Fruit fly (Drosophila melanogaster) whole organism, embryonic: ENCODE measurements around the gene CG34286.

ENCODE experiments used
- Asciz ChIP-seq: fragments of 200-800 bp; sonication (Bioruptor generic); optimal IDR thresholded peaks from 2 replicates; lab custom pipeline; 2017; ENCODE audit warnings: missing biosample characterization, mild to moderate bottlenecking, missing genetic modification characterization, missing genetic modification reagents
- B-H1 ChIP-seq: fragments of 200-800 bp; sonication (Bioruptor generic); IDR thresholded peaks from 3 replicates; pipeline ENCODE4 v1.3.6; 2022; ENCODE audit warnings: missing biosample characterization, missing genetic modification characterization
- Bdp1 ChIP-seq: fragments of 200-800 bp; sonication (Bioruptor generic); optimal IDR thresholded peaks from 3 replicates; lab custom pipeline; 2016; ENCODE audit warnings: missing biosample characterization, missing genetic modification characterization
- Bgb ChIP-seq: fragments of 200-800 bp; sonication (Bioruptor generic); IDR thresholded peaks from 2 replicates; pipeline ENCODE4 v1.3.6; 2022; ENCODE audit warnings: missing biosample characterization, missing genetic modification characterization; ENCODE audit not compliant: partially characterized antibody
- CG10321 ChIP-seq: fragments of 200-800 bp; sonication (Bioruptor generic); IDR thresholded peaks from 2 replicates; pipeline ENCODE4 v1.3.6; 2022; ENCODE audit warnings: missing biosample characterization, missing genetic modification characterization
- CG10366 ChIP-seq: fragments of 200-800 bp; sonication (Bioruptor generic); IDR thresholded peaks from 2 replicates; pipeline ENCODE4 v1.3.6; 2022; ENCODE audit warnings: missing biosample characterization, missing genetic modification characterization
- CG11247 ChIP-seq: fragments of 200-800 bp; sonication (Bioruptor generic); IDR thresholded peaks from 2 replicates; pipeline ENCODE4 v1.3.6; 2022; ENCODE audit warnings: missing biosample characterization, missing genetic modification characterization
- CG12104 ChIP-seq: fragments of 200-800 bp; sonication (Bioruptor generic); optimal IDR thresholded peaks from 3 replicates; lab custom pipeline; 2016; ENCODE audit warnings: missing biosample characterization, missing genetic modification characterization
- CG13287 ChIP-seq: fragments of 200-800 bp; sonication (Bioruptor generic); IDR thresholded peaks from 2 replicates; pipeline ENCODE4 v1.3.6; 2022; ENCODE audit warnings: missing biosample characterization, missing genetic modification characterization; ENCODE audit not compliant: partially characterized antibody
- CG14860 ChIP-seq: fragments of 200-800 bp; sonication (Bioruptor generic); IDR thresholded peaks from 3 replicates; pipeline ENCODE4 v1.3.6; 2022; ENCODE audit warnings: missing biosample characterization, missing genetic modification characterization; ENCODE audit not compliant: partially characterized antibody
- CG1647 ChIP-seq: fragments of 200-800 bp; sonication (Bioruptor generic); optimal IDR thresholded peaks from 3 replicates; lab custom pipeline; 2016; ENCODE audit warnings: missing biosample characterization, missing genetic modification characterization
- CG16813 ChIP-seq: fragments of 200-800 bp; sonication (Bioruptor generic); IDR thresholded peaks from 3 replicates; pipeline ENCODE4 v1.3.6; 2022; ENCODE audit warnings: missing biosample characterization, missing genetic modification characterization; ENCODE audit not compliant: partially characterized antibody
- CG17829 ChIP-seq: fragments of 200-800 bp; optimal IDR thresholded peaks from 2 replicates; lab custom pipeline; 2019; ENCODE audit warnings: missing biosample characterization, mild to moderate bottlenecking, missing genetic modification characterization, moderate library complexity
- CG2120 ChIP-seq: fragments of 200-800 bp; sonication (Bioruptor generic); optimal IDR thresholded peaks from 3 replicates; lab custom pipeline; 2016; ENCODE audit warnings: missing biosample characterization, missing genetic modification characterization
- CG3065 ChIP-seq: fragments of 200-800 bp; sonication (Bioruptor generic); optimal IDR thresholded peaks from 2 replicates; lab custom pipeline; 2016; ENCODE audit warnings: missing biosample characterization, missing genetic modification characterization
- CG3281 ChIP-seq: fragments of 200-800 bp; sonication (Bioruptor generic); optimal IDR thresholded peaks from 3 replicates; lab custom pipeline; 2017; ENCODE audit warnings: missing biosample characterization, mild to moderate bottlenecking, missing genetic modification characterization
- CG34376 ChIP-seq: fragments of 200-800 bp; sonication (Bioruptor generic); optimal IDR thresholded peaks from 2 replicates; lab custom pipeline; 2018; ENCODE audit warnings: missing biosample characterization, mild to moderate bottlenecking, missing genetic modification characterization
- CG34422 ChIP-seq: fragments of 200-800 bp; sonication (Bioruptor generic); IDR thresholded peaks from 3 replicates; pipeline ENCODE4 v1.3.6; 2022; ENCODE audit warnings: missing biosample characterization, missing genetic modification characterization
- CG42726 ChIP-seq: fragments of 200-800 bp; sonication (Bioruptor generic); IDR thresholded peaks from 2 replicates; pipeline ENCODE4 v1.3.6; 2022; ENCODE audit warnings: missing biosample characterization, missing genetic modification characterization; ENCODE audit not compliant: partially characterized antibody
- CG6765 ChIP-seq: fragments of 200-800 bp; sonication (Bioruptor generic); optimal IDR thresholded peaks from 3 replicates; lab custom pipeline; 2017; ENCODE audit warnings: missing biosample characterization, mild to moderate bottlenecking, missing genetic modification characterization
- CG6813 ChIP-seq: fragments of 200-800 bp; sonication (Bioruptor generic); optimal IDR thresholded peaks from 2 replicates; lab custom pipeline; 2017; ENCODE audit warnings: missing biosample characterization, missing genetic modification characterization, mild to moderate bottlenecking, moderate library complexity, missing genetic modification reagents
- CG6854 ChIP-seq: fragments of 200-800 bp; sonication (Bioruptor generic); optimal IDR thresholded peaks from 3 replicates; lab custom pipeline; 2017; ENCODE audit warnings: missing biosample characterization, mild to moderate bottlenecking, missing genetic modification characterization
- CG7839 ChIP-seq: fragments of 200-800 bp; sonication (Bioruptor generic); optimal IDR thresholded peaks from 3 replicates; lab custom pipeline; 2018; ENCODE audit warnings: missing biosample characterization, mild to moderate bottlenecking, missing genetic modification characterization, moderate library complexity
- CG8089 ChIP-seq: fragments of 200-800 bp; sonication (Bioruptor generic); optimal IDR thresholded peaks from 3 replicates; lab custom pipeline; 2016; ENCODE audit warnings: missing biosample characterization, missing genetic modification characterization
- CG8388 ChIP-seq: fragments of 200-800 bp; sonication (Bioruptor generic); optimal IDR thresholded peaks from 2 replicates; lab custom pipeline; 2019; ENCODE audit warnings: missing biosample characterization, mild to moderate bottlenecking, missing genetic modification characterization, moderate library complexity
- CG9932 ChIP-seq: fragments of 200-800 bp; sonication (Bioruptor generic); IDR thresholded peaks from 2 replicates; pipeline ENCODE4 v1.3.6; 2022; ENCODE audit warnings: missing biosample characterization, missing genetic modification characterization
- Dbx ChIP-seq: fragments of 200-800 bp; sonication (Bioruptor generic); IDR thresholded peaks from 3 replicates; pipeline ENCODE4 v1.3.6; 2022; ENCODE audit warnings: missing biosample characterization, missing genetic modification characterization
- Gug ChIP-seq: fragments of 200-800 bp; sonication (Bioruptor generic); IDR thresholded peaks from 4 replicates; pipeline ENCODE4 v1.3.6; 2022; ENCODE audit warnings: missing biosample characterization, missing genetic modification characterization
- H2.0 ChIP-seq: fragments of 200-800 bp; sonication (Bioruptor generic); IDR thresholded peaks from 2 replicates; pipeline ENCODE4 v1.3.6; 2022; ENCODE audit warnings: missing biosample characterization, missing genetic modification characterization
- HLH4C ChIP-seq: fragments of 200-800 bp; sonication (Bioruptor generic); IDR thresholded peaks from 3 replicates; pipeline ENCODE4 v1.3.6; 2022; ENCODE audit warnings: missing biosample characterization, missing genetic modification characterization; ENCODE audit not compliant: partially characterized antibody
- NfI ChIP-seq: fragments of 200-800 bp; sonication (Bioruptor generic); optimal IDR thresholded peaks from 3 replicates; lab custom pipeline; 2018; ENCODE audit warnings: missing biosample characterization, mild to moderate bottlenecking, missing genetic modification characterization, moderate library complexity
- Opbp ChIP-seq: fragments of 200-800 bp; sonication (Bioruptor generic); IDR thresholded peaks from 3 replicates; pipeline ENCODE4 v1.3.6; 2022; ENCODE audit warnings: missing biosample characterization, missing genetic modification characterization; ENCODE audit not compliant: partially characterized antibody
- Scr ChIP-seq: fragments of 200-800 bp; sonication (Bioruptor generic); IDR thresholded peaks from 2 replicates; pipeline ENCODE4 v1.3.6; 2022; ENCODE audit warnings: missing biosample characterization, missing genetic modification characterization; ENCODE audit not compliant: partially characterized antibody
- abd-A ChIP-seq: fragments of 200-800 bp; sonication (Bioruptor generic); optimal IDR thresholded peaks from 3 replicates; lab custom pipeline; 2019; ENCODE audit warnings: missing biosample characterization, mild to moderate bottlenecking, missing genetic modification characterization, moderate library complexity
- amos ChIP-seq: fragments of 200-800 bp; sonication (Bioruptor generic); IDR thresholded peaks from 2 replicates; pipeline ENCODE4 v1.3.6; 2022; ENCODE audit warnings: missing biosample characterization, missing genetic modification characterization; ENCODE audit not compliant: partially characterized antibody
- ato ChIP-seq: fragments of 200-800 bp; sonication (Bioruptor generic); IDR thresholded peaks from 2 replicates; pipeline ENCODE4 v1.3.6; 2022; ENCODE audit warnings: missing biosample characterization, missing genetic modification characterization; ENCODE audit not compliant: partially characterized antibody
- cas ChIP-seq: fragments of 200-800 bp; sonication (Bioruptor generic); IDR thresholded peaks from 2 replicates; pipeline ENCODE4 v1.3.6; 2022; ENCODE audit warnings: missing biosample characterization, missing genetic modification characterization
- gce ChIP-seq: fragments of 200-800 bp; sonication (Bioruptor generic); IDR thresholded peaks from 3 replicates; pipeline ENCODE4 v1.3.6; 2022; ENCODE audit warnings: missing biosample characterization, missing genetic modification characterization
- ind ChIP-seq: fragments of 200-800 bp; sonication (Bioruptor generic); optimal IDR thresholded peaks from 3 replicates; lab custom pipeline; 2016; ENCODE audit warnings: missing biosample characterization, missing genetic modification characterization
- inv ChIP-seq: fragments of 200-800 bp; sonication (Bioruptor generic); IDR thresholded peaks from 2 replicates; pipeline ENCODE4 v1.3.6; 2022; ENCODE audit warnings: missing biosample characterization, missing genetic modification characterization; ENCODE audit not compliant: partially characterized antibody
- ken ChIP-seq: fragments of 200-800 bp; sonication (Bioruptor generic); IDR thresholded peaks from 3 replicates; pipeline ENCODE4 v1.3.6; 2022; ENCODE audit warnings: missing biosample characterization, missing genetic modification characterization
- pb ChIP-seq: fragments of 200-800 bp; sonication (Bioruptor generic); optimal IDR thresholded peaks from 3 replicates; lab custom pipeline; 2016; ENCODE audit warnings: missing biosample characterization, missing genetic modification characterization
- ro ChIP-seq: fragments of 200-800 bp; sonication (Bioruptor generic); IDR thresholded peaks from 2 replicates; pipeline ENCODE4 v1.3.6; 2022; ENCODE audit warnings: missing biosample characterization, missing genetic modification characterization
- sima ChIP-seq: fragments of 200-800 bp; sonication (Bioruptor generic); optimal IDR thresholded peaks from 2 replicates; lab custom pipeline; 2016; ENCODE audit warnings: missing biosample characterization, missing genetic modification characterization
- sna ChIP-seq: fragments of 200-800 bp; sonication (Bioruptor generic); IDR thresholded peaks from 2 replicates; pipeline ENCODE4 v1.3.6; 2022; ENCODE audit warnings: missing biosample characterization, missing genetic modification characterization; ENCODE audit not compliant: partially characterized antibody
- ssp ChIP-seq: fragments of 200-800 bp; sonication (Bioruptor generic); IDR thresholded peaks from 2 replicates; pipeline ENCODE4 v1.3.6; 2022; ENCODE audit warnings: missing biosample characterization, missing genetic modification characterization
- tll ChIP-seq, 2 experiments: fragments of 200-800 bp in 1 of 2; fragments of >200 bp in 1 of 2; sonication (Bioruptor generic) in 1 of 2; optimal IDR thresholded peaks; 2 replicates each; lab custom pipeline; 2017 to 2019; ENCODE audit warnings: missing biosample characterization in 2 of 2, missing genetic modification characterization in 2 of 2, mild to moderate bottlenecking in 1 of 2, moderate library complexity in 1 of 2
- tna ChIP-seq: fragments of 200-800 bp; sonication (Bioruptor generic); IDR thresholded peaks from 2 replicates; pipeline ENCODE4 v1.3.6; 2022; ENCODE audit warnings: missing biosample characterization, missing genetic modification characterization; ENCODE audit not compliant: partially characterized antibody
- twi ChIP-seq: fragments of 200-800 bp; optimal IDR thresholded peaks from 2 replicates; lab custom pipeline; 2019; ENCODE audit warnings: missing biosample characterization, mild to moderate bottlenecking, missing genetic modification characterization, moderate library complexity

CG34286 gene

DNA sequence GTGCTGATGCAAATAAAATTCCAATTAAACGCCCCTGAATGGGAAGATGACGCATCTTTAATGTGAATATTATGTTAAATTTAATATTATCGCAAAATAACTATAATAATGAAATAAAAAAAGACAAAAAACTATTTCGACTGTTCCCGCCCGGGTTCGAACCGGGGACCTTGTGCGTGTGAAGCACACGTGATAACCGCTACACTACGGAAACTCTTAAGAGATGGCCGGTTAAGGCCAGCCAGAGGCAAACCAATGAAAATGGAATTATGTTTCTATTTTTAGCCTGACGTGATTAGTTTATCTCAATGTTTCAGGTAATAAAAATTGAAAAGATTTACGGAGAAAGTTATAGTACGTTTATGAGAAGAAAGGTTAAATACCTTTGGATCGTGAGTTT lies 43.6 kb downstream of the CG34286 start:
- TF ChIP-seq H2.0 (GFP tag; lab: Robert Waterston, UW), result no peak
- no peak for TF ChIP-seq twi (tag; lab: Kevin White, UChicago)
- TF ChIP-seq Bgb (GFP tag; lab: Robert Waterston, UW), result peak; percentile 77
- no peak for TF ChIP-seq pb
- TF ChIP-seq gce (GFP tag; lab: Robert Waterston, UW), result no peak
- peak; percentile 97 for TF ChIP-seq Bdp1 (GFP tag; lab: Kevin White, UChicago)
- TF ChIP-seq CG8388 (GFP tag; lab: Kevin White, UChicago), result no peak
- TF ChIP-seq CG6854 (GFP tag; lab: Kevin White, UChicago), result no peak
- TF ChIP-seq sna (GFP tag; lab: Robert Waterston, UW), result peak; percentile 32; the same call in 1 of the 2 replicates
- TF ChIP-seq ken (GFP tag; lab: Robert Waterston, UW), result no peak
- TF ChIP-seq Gug, result no peak
- TF ChIP-seq CG7839 (tag; lab: Kevin White, UChicago), result no peak
- TF ChIP-seq Dbx, result no peak
- no peak for TF ChIP-seq CG6765 (GFP tag; lab: Kevin White, UChicago)
- TF ChIP-seq CG3065 (GFP tag; lab: Kevin White, UChicago), result no peak
- TF ChIP-seq ssp (GFP tag; lab: Robert Waterston, UW), result no peak
- peak; percentile 76; the same call in 2 of the 3 replicates for TF ChIP-seq Opbp (GFP tag; lab: Robert Waterston, UW)
- peak; percentile 71; the same call in 1 of the 2 replicates for TF ChIP-seq amos (GFP tag; lab: Robert Waterston, UW)
- no peak for TF ChIP-seq CG34422 (GFP tag; lab: Robert Waterston, UW)
- TF ChIP-seq CG8089 (GFP tag; lab: Kevin White, UChicago), result no peak
- TF ChIP-seq tll (GFP tag; optimal IDR thresholded peaks at IDR 0.05; lab: Kevin White, UChicago), result no peak
- TF ChIP-seq CG34376 (GFP tag; lab: Kevin White, UChicago), result no peak
- peak; percentile 16 for TF ChIP-seq CG12104
- TF ChIP-seq sima (GFP tag; lab: Kevin White, UChicago), result no peak
- TF ChIP-seq Asciz (GFP tag; lab: Kevin White, UChicago), result no peak
- no peak for TF ChIP-seq NfI
- TF ChIP-seq CG13287 (GFP tag; lab: Robert Waterston, UW), result 0 out of 2 replicates have a peak, but pooled peaks have one; percentile 3
- TF ChIP-seq tna (GFP tag; lab: Robert Waterston, UW), result peak; percentile 58; the same call in 1 of the 2 replicates
- TF ChIP-seq CG17829 (tag; lab: Kevin White, UChicago), result no peak
- TF ChIP-seq CG11247 (GFP tag; lab: Robert Waterston, UW), result no peak
- no peak for TF ChIP-seq B-H1 (GFP tag; lab: Robert Waterston, UW)
- no peak for TF ChIP-seq cas (GFP tag; lab: Robert Waterston, UW)
- TF ChIP-seq CG10366 (GFP tag; lab: Robert Waterston, UW), result no peak
- TF ChIP-seq CG16813 (GFP tag; lab: Robert Waterston, UW), result peak; percentile 75
- 0 out of 3 replicates have a peak, but pooled peaks have one; percentile 32 for TF ChIP-seq CG14860
- TF ChIP-seq CG6813 (GFP tag; lab: Kevin White, UChicago), result no peak
- no peak for TF ChIP-seq CG1647 (GFP tag; lab: Kevin White, UChicago)
- no peak for TF ChIP-seq inv (GFP tag; lab: Robert Waterston, UW)
- no peak for TF ChIP-seq abd-A
- TF ChIP-seq CG10321, result no peak
- peak; percentile 55; the same call in 2 of the 3 replicates for TF ChIP-seq HLH4C (GFP tag; lab: Robert Waterston, UW)
- no peak for TF ChIP-seq ro (GFP tag; lab: Robert Waterston, UW)
- TF ChIP-seq ind, result no peak
- TF ChIP-seq CG3281 (GFP tag; lab: Kevin White, UChicago), result no peak
- TF ChIP-seq CG9932 (GFP tag; lab: Robert Waterston, UW), result no peak
- peak; percentile 58; the same call in 1 of the 2 replicates for TF ChIP-seq CG42726 (GFP tag; lab: Robert Waterston, UW)
- TF ChIP-seq ato (GFP tag; lab: Robert Waterston, UW), result peak; percentile 50; the same call in 1 of the 2 replicates
- TF ChIP-seq CG2120, result no peak
- TF ChIP-seq Scr (GFP tag; lab: Robert Waterston, UW), result peak; percentile 59
